Worm (Caenorhabditis elegans): ENCODE data around the gene cyp-13A10.

The cyp-13A10 gene

DNA sequence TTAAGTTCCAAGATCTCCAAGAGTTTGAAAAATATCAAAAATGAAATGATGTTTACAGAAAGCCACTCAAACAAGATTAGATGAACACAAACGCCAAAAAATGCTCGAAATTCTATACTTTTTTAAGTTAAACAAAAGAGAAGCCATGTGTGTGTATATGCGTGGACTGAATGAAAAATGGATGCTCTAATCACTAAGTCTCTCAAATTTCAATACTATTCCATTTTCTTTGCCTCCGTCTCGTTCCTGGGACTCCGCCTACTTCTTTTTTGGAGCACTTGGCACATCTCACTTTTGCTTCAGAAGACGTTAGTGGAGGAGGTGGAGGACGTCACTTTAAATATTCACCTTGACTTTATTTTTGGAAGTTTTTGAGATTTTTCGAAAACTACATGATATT lies 17.2 kb upstream of the cyp-13A10 start (continued):
- 0 out of 2 replicates have a peak, but pooled peaks have one; percentile 28 for TF ChIP-seq hmg-1.1 (GFP tag; IDR thresholded peaks at IDR 0.05)
- peak; percentile 7 for TF ChIP-seq aha-1 (tag)

DNA sequence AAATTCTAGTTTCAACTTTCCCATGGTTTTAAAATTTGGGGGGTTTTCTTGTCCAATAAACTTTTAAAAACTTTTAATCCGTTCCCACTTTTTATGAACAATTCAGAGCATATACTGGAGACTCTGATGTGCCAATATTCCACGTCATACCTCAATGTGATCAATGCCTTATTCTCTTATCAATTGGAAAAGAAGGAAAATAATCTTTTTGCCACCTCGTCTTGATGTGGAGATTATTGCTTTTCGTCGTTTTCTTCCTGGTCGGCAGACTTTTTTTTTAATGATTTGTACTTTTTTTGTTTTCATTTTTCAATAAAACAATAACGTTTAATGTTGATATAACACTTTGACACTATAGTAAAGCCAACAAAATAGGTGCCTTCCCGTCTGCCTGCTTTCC lies 14.8 kb upstream of the cyp-13A10 start:
- TF ChIP-seq lim-7 (GFP tag; IDR thresholded peaks at IDR 0.05): no peak
- TF ChIP-seq nhr-77 (tag; optimal IDR thresholded peaks at IDR 0.05): peak; percentile 7
- peak; percentile 19; the same call in 1 of the 2 replicates for TF ChIP-seq dmd-6 (GFP tag; IDR thresholded peaks at IDR 0.05)
- peak in 1 of 2 experiments; percentile 21 for TF ChIP-seq lsy-2 (tag; optimal IDR thresholded peaks at IDR 0.05)
- TF ChIP-seq lin-39 (tag; optimal IDR thresholded peaks at IDR 0.05): no peak
- TF ChIP-seq nhr-41 (GFP tag; IDR thresholded peaks at IDR 0.05): no peak
- no peak for TF ChIP-seq jun-1 (tag; optimal IDR thresholded peaks at IDR 0.05)
- TF ChIP-seq dve-1 (tag; optimal IDR thresholded peaks at IDR 0.05; ENCODE audit: insufficient read depth): peak; percentile 56
- TF ChIP-seq pqm-1 (tag; optimal IDR thresholded peaks at IDR 0.05): peak; percentile 90
- no peak for TF ChIP-seq ceh-32 (tag; optimal IDR thresholded peaks at IDR 0.05; ENCODE audit: poor library complexity)
- TF ChIP-seq nhr-28 (tag; optimal IDR thresholded peaks at IDR 0.05): peak; percentile 5
- no peak for TF ChIP-seq hlh-30 (tag; optimal IDR thresholded peaks at IDR 0.05; ENCODE audit: insufficient read depth)
- no peak for TF ChIP-seq daf-16 (GFP tag; optimal IDR thresholded peaks at IDR 0.05)
- peak; percentile 24 for TF ChIP-seq daf-16 (tag; optimal IDR thresholded peaks at IDR 0.05)

- no peak for TF ChIP-seq mdl-1 (tag; optimal IDR thresholded peaks at IDR 0.05)
- TF ChIP-seq ceh-28 (tag; optimal IDR thresholded peaks at IDR 0.05): no peak
- TF ChIP-seq hif-1 (tag; optimal IDR thresholded peaks at IDR 0.05): no peak
- TF ChIP-seq dmd-9 (GFP tag; IDR thresholded peaks at IDR 0.05): no peak
- TF ChIP-seq vab-7 (GFP tag; IDR thresholded peaks at IDR 0.05): no peak
- TF ChIP-seq mxl-2 (GFP tag; conservative IDR thresholded peaks at IDR 0.05): no peak
- TF ChIP-seq ZK337.2 (GFP tag; IDR thresholded peaks at IDR 0.05): no peak
- TF ChIP-seq nhr-25 (tag; optimal IDR thresholded peaks at IDR 0.05; ENCODE audit: borderline replicate concordance, insufficient read depth): no peak
- TF ChIP-seq ces-1 (GFP tag; optimal IDR thresholded peaks at IDR 0.05): no peak
- TF ChIP-seq ceh-20 (GFP tag; IDR thresholded peaks at IDR 0.05): no peak
- no peak for TF ChIP-seq nhr-111 (GFP tag; optimal IDR thresholded peaks at IDR 0.05)
- TF ChIP-seq ama-1 (optimal IDR thresholded peaks at IDR 0.05): no peak
- TF ChIP-seq zag-1 (tag; optimal IDR thresholded peaks at IDR 0.05): no peak
- TF ChIP-seq R02D3.7 (tag; optimal IDR thresholded peaks at IDR 0.05): no peak
- no peak for TF ChIP-seq F26F4.8 (GFP tag; conservative IDR thresholded peaks at IDR 0.05)
- no peak for TF ChIP-seq nhr-10 (tag; optimal IDR thresholded peaks at IDR 0.05)
- TF ChIP-seq aha-1 (tag): no peak
- no peak for TF ChIP-seq egl-27 (tag; optimal IDR thresholded peaks at IDR 0.05)
These were observed 12.0 kb upstream of the cyp-13A10 start, which contains the start of gene arc-1 for ce11 chrII:9674678-9675077. TSS of gene arc-1 (plus strand) at chrII:9674978.

- TF ChIP-seq tag-97 (GFP tag; IDR thresholded peaks at IDR 0.05) (no peak), nhr-25 (tag; optimal IDR thresholded peaks at IDR 0.05; ENCODE audit: borderline replicate concordance, insufficient read depth) (no peak), mep-1 (tag; optimal IDR thresholded peaks at IDR 0.05) (no peak), hlh-30 (tag; optimal IDR thresholded peaks at IDR 0.05; ENCODE audit: insufficient read depth) (no peak), nhr-6 (tag; optimal IDR thresholded peaks at IDR 0.05) (no peak), dmd-8 (GFP tag; IDR thresholded peaks at IDR 0.05) (no peak), mxl-2 (GFP tag; conservative IDR thresholded peaks at IDR 0.05) (no peak), spr-3 (GFP tag; optimal IDR thresholded peaks at IDR 0.05) (no peak), mdl-1 (tag; optimal IDR thresholded peaks at IDR 0.05) (no peak), hif-1 (tag; optimal IDR thresholded peaks at IDR 0.05) (no peak), ceh-28 (tag; optimal IDR thresholded peaks at IDR 0.05) (no peak), nhr-11 (tag; optimal IDR thresholded peaks at IDR 0.05) (no peak), nhr-28 (tag; optimal IDR thresholded peaks at IDR 0.05) (no peak)
These were observed 8.6 kb upstream of the cyp-13A10 start, which contains the start of gene ZK1320.7 for ce11 chrII:9671308-9671707. TSS of gene ZK1320.7 (plus strand) at chrII:9671608.
